Worm (Caenorhabditis elegans): ENCODE data around the gene col-161.

col-161 gene

ce11 chrV:13282958-13283357 lies 34.9 kb downstream of the col-161 start:
- TF ChIP-seq K11D2.4 (GFP tag; IDR thresholded peaks at IDR 0.05) (no peak), lin-54 (GFP tag; optimal IDR thresholded peaks at IDR 0.05) (no peak), F33H1.4 (GFP tag; IDR thresholded peaks at IDR 0.05) (no peak), ceh-91 (GFP tag; IDR thresholded peaks at IDR 0.05) (no peak), lag-1 (GFP tag; IDR thresholded peaks at IDR 0.05) (no peak), xnd-1 (tag; optimal IDR thresholded peaks at IDR 0.05) (no peak), atf-7 (tag; optimal IDR thresholded peaks at IDR 0.05) (no peak), cebp-2 (GFP tag; IDR thresholded peaks at IDR 0.05) (no peak), madf-3 (GFP tag; IDR thresholded peaks at IDR 0.05) (no peak), nhr-27 (tag; optimal IDR thresholded peaks at IDR 0.05) (no peak), ceh-40 (GFP tag; IDR thresholded peaks at IDR 0.05) (no peak), hmg-20 (GFP tag; IDR thresholded peaks at IDR 0.05) (no peak), sea-2 (GFP tag; IDR thresholded peaks at IDR 0.05) (no peak)

- TF ChIP-seq B0035.1 (tag; optimal IDR thresholded peaks at IDR 0.05) (no peak), attf-6 (GFP tag; IDR thresholded peaks at IDR 0.05) (no peak), ekl-4 (GFP tag; IDR thresholded peaks at IDR 0.05) (no peak), die-1 (tag; optimal IDR thresholded peaks at IDR 0.05) (no peak), ztf-28 (GFP tag; IDR thresholded peaks at IDR 0.05) (no peak), tbp1 (GFP tag; optimal IDR thresholded peaks at IDR 0.05) (no peak), Y56A3A.18 (GFP tag; IDR thresholded peaks at IDR 0.05) (no peak), mes-4 (tag; optimal IDR thresholded peaks at IDR 0.05) (no peak), athp-1 (tag; optimal IDR thresholded peaks at IDR 0.05) (no peak), bed-1 (GFP tag; IDR thresholded peaks at IDR 0.05) (no peak), nfyb-1 (GFP tag; IDR thresholded peaks at IDR 0.05) (no peak), nfya-2 (GFP tag; IDR thresholded peaks at IDR 0.05) (no peak), D2030.7 (GFP tag; IDR thresholded peaks at IDR 0.05) (no peak)
These were observed 37.4 kb downstream of the col-161 start for ce11 chrV:13280382-13280781.

- TF ChIP-seq nhr-179 (tag; optimal IDR thresholded peaks at IDR 0.05), result no peak
- no peak for TF ChIP-seq nhr-90 (tag; optimal IDR thresholded peaks at IDR 0.05)
- TF ChIP-seq xnd-1 (tag; optimal IDR thresholded peaks at IDR 0.05), result no peak
- TF ChIP-seq snpc-3.4 (tag; optimal IDR thresholded peaks at IDR 0.05), result no peak
- TF ChIP-seq C06A6.2 (GFP tag; conservative IDR thresholded peaks at IDR 0.05), result no peak
- no peak for TF ChIP-seq ztf-22 (GFP tag; optimal IDR thresholded peaks at IDR 0.05)
- no peak for TF ChIP-seq F37B4.10 (GFP tag; IDR thresholded peaks at IDR 0.05)
- no peak for TF ChIP-seq tbx-9 (tag; optimal IDR thresholded peaks at IDR 0.05; ENCODE audit: borderline replicate concordance)
- TF ChIP-seq hsf-1 (GFP tag; IDR thresholded peaks at IDR 0.05), result no peak
- no peak for TF ChIP-seq lin-54 (GFP tag; optimal IDR thresholded peaks at IDR 0.05)
- TF ChIP-seq F10E7.11 (tag; optimal IDR thresholded peaks at IDR 0.05), result no peak
- no peak for TF ChIP-seq tbp1 (GFP tag; optimal IDR thresholded peaks at IDR 0.05)
- TF ChIP-seq nhr-27 (tag; optimal IDR thresholded peaks at IDR 0.05), result no peak
- no peak for TF ChIP-seq ceh-58 (GFP tag; IDR thresholded peaks at IDR 0.05)
- no peak for TF ChIP-seq ekl-4 (GFP tag; IDR thresholded peaks at IDR 0.05)
- TF ChIP-seq gei-17 (GFP tag; optimal IDR thresholded peaks at IDR 0.05), result no peak
- TF ChIP-seq rcor-1 (GFP tag; IDR thresholded peaks at IDR 0.05), result no peak
- no peak for TF ChIP-seq let-526 (GFP tag; IDR thresholded peaks at IDR 0.05)
- no peak for TF ChIP-seq T26A5.8 (tag; optimal IDR thresholded peaks at IDR 0.05)
- TF ChIP-seq Y56A3A.18 (GFP tag; IDR thresholded peaks at IDR 0.05), result no peak
These were observed 41.9 kb downstream of the col-161 start, which contains the start of gene F32F2.4 for ce11 chrV:13275959-13276358. TSS of gene F32F2.4 (plus strand) at chrV:13276259.
